Worm (Caenorhabditis elegans) whole organism, late embryonic: Measurements from ENCODE around the gene Y45F10A.7.

Experiments used
- C08G9.2 ChIP-seq: sonication (generic microtip); optimal IDR thresholded peaks from 2 replicates; lab custom pipeline; 2016; ENCODE audit warnings: mild to moderate bottlenecking, missing genetic modification characterization, moderate library complexity, missing compliant biosample characterization
- C38D4.7 ChIP-seq: fragments of 200-800 bp; sonication (Bioruptor generic); optimal IDR thresholded peaks from 2 replicates; lab custom pipeline; 2018; ENCODE audit warnings: mild to moderate bottlenecking, missing genetic modification characterization, moderate library complexity, missing compliant biosample characterization
- F13H6.1 ChIP-seq: sonication (generic microtip); optimal IDR thresholded peaks from 2 replicates; lab custom pipeline; 2016; ENCODE audit warnings: missing genetic modification characterization, missing compliant biosample characterization
- K02D7.2 ChIP-seq: sonication (generic microtip); optimal IDR thresholded peaks from 2 replicates; lab custom pipeline; 2017; ENCODE audit warnings: mild to moderate bottlenecking, missing genetic modification characterization, missing compliant biosample characterization
- T23F11.4 ChIP-seq: fragments of 200-800 bp; sonication (Bioruptor generic); optimal IDR thresholded peaks from 2 replicates; lab custom pipeline; 2018; ENCODE audit warnings: mild to moderate bottlenecking, missing genetic modification characterization, missing compliant biosample characterization
- Y22D7AL.16 ChIP-seq: sonication (generic microtip); optimal IDR thresholded peaks from 2 replicates; lab custom pipeline; 2016; ENCODE audit warnings: missing genetic modification characterization, missing compliant biosample characterization
- ahr-1 ChIP-seq: sonication (generic microtip); optimal IDR thresholded peaks from 2 replicates; lab custom pipeline; 2016; ENCODE audit warnings: missing genetic modification characterization, missing compliant biosample characterization
- ama-1 ChIP-seq: fragments of 150-350 bp; optimal IDR thresholded peaks from 2 replicates; lab custom pipeline; 2014
- ceh-18 ChIP-seq: sonication (generic microtip); optimal IDR thresholded peaks from 2 replicates; lab custom pipeline; 2016; ENCODE audit warnings: missing genetic modification characterization, missing compliant biosample characterization
- ceh-19 ChIP-seq: fragments of 200-800 bp; sonication (Bioruptor generic); optimal IDR thresholded peaks from 2 replicates; lab custom pipeline; 2018; ENCODE audit warnings: mild to moderate bottlenecking, missing genetic modification characterization, missing compliant biosample characterization
- ceh-2 ChIP-seq: sonication (generic microtip); optimal IDR thresholded peaks from 2 replicates; lab custom pipeline; 2016; ENCODE audit warnings: missing genotype, missing genetic modification characterization, missing compliant biosample characterization
- ceh-22 ChIP-seq: sonication (generic microtip); optimal IDR thresholded peaks from 2 replicates; lab custom pipeline; 2017; ENCODE audit warnings: missing biosample characterization, missing genetic modification characterization
- ceh-24 ChIP-seq: sonication (generic microtip); optimal IDR thresholded peaks from 2 replicates; lab custom pipeline; 2016; ENCODE audit warnings: mild to moderate bottlenecking, missing genetic modification characterization, missing compliant biosample characterization
- ceh-30 ChIP-seq: fragments of 150-350 bp; optimal IDR thresholded peaks from 2 replicates; lab custom pipeline; 2014; ENCODE audit warnings: missing biosample characterization, missing genetic modification characterization
- ceh-48 ChIP-seq: sonication (generic microtip); optimal IDR thresholded peaks from 2 replicates; lab custom pipeline; 2016; ENCODE audit warnings: missing genetic modification characterization, inconsistent platforms, missing compliant biosample characterization
- ceh-6 ChIP-seq: fragments of 200-800 bp; sonication (Bioruptor generic); optimal IDR thresholded peaks from 2 replicates; lab custom pipeline; 2018; ENCODE audit warnings: mild to moderate bottlenecking, missing genetic modification characterization, missing compliant biosample characterization
- dmd-4 ChIP-seq: sonication (generic microtip); optimal IDR thresholded peaks from 2 replicates; lab custom pipeline; 2016; ENCODE audit warnings: borderline replicate concordance, missing genetic modification characterization, missing compliant biosample characterization
- dve-1 ChIP-seq: sonication (generic microtip); optimal IDR thresholded peaks from 2 replicates; lab custom pipeline; 2017; ENCODE audit warnings: antibody characterized with exemption, mild to moderate bottlenecking, missing genetic modification characterization, missing compliant biosample characterization
- ets-4 ChIP-seq: sonication (generic microtip); optimal IDR thresholded peaks from 2 replicates; lab custom pipeline; 2016; ENCODE audit warnings: missing genetic modification characterization, missing compliant biosample characterization
- fax-1 ChIP-seq: sonication (generic microtip); optimal IDR thresholded peaks from 2 replicates; lab custom pipeline; 2016; ENCODE audit warnings: missing genotype, missing genetic modification characterization, missing compliant biosample characterization
- fkh-6 ChIP-seq: sonication (generic microtip); optimal IDR thresholded peaks from 2 replicates; lab custom pipeline; 2016; ENCODE audit warnings: missing genetic modification characterization, missing compliant biosample characterization
- gmeb-2 ChIP-seq: sonication (generic microtip); optimal IDR thresholded peaks from 2 replicates; lab custom pipeline; 2016; ENCODE audit warnings: missing genetic modification characterization, inconsistent platforms, missing compliant biosample characterization
- hlh-15 ChIP-seq: sonication (generic microtip); optimal IDR thresholded peaks from 2 replicates; lab custom pipeline; 2016; ENCODE audit warnings: missing genetic modification characterization, missing compliant biosample characterization
- hlh-30 ChIP-seq: sonication (generic microtip); optimal IDR thresholded peaks from 2 replicates; lab custom pipeline; 2017; ENCODE audit warnings: antibody characterized with exemption, missing genetic modification characterization, missing compliant biosample characterization; ENCODE audit not compliant: insufficient read depth
- hlh-8 ChIP-seq: sonication (generic microtip); optimal IDR thresholded peaks from 2 replicates; lab custom pipeline; 2016; ENCODE audit warnings: missing genotype, missing genetic modification characterization, missing compliant biosample characterization
- lin-11 ChIP-seq: fragments of 200-800 bp; sonication (Bioruptor generic); optimal IDR thresholded peaks from 2 replicates; lab custom pipeline; 2018; ENCODE audit warnings: mild to moderate bottlenecking, missing genetic modification characterization, missing compliant biosample characterization
- nfya-1 ChIP-seq: sonication (generic microtip); optimal IDR thresholded peaks from 2 replicates; lab custom pipeline; 2017; ENCODE audit warnings: missing genetic modification characterization, mild to moderate bottlenecking, missing compliant biosample characterization, antibody characterized with exemption, moderate library complexity
- npax-4 ChIP-seq: sonication (generic microtip); optimal IDR thresholded peaks from 2 replicates; lab custom pipeline; 2016; ENCODE audit warnings: missing genetic modification characterization, missing compliant biosample characterization
- odd-2 ChIP-seq: sonication (generic microtip); optimal IDR thresholded peaks from 2 replicates; lab custom pipeline; 2017; ENCODE audit warnings: antibody characterized with exemption, mild to moderate bottlenecking, missing genetic modification characterization, missing compliant biosample characterization
- pag-3 ChIP-seq: sonication (generic microtip); optimal IDR thresholded peaks from 2 replicates; lab custom pipeline; 2016; ENCODE audit warnings: missing compliant biosample characterization, missing genetic modification characterization, borderline replicate concordance
- pat-9 ChIP-seq: fragments of 200-800 bp; sonication (Bioruptor generic); optimal IDR thresholded peaks from 2 replicates; lab custom pipeline; 2018; ENCODE audit warnings: mild to moderate bottlenecking, missing genetic modification characterization, moderate library complexity, missing compliant biosample characterization
- pha-4 ChIP-seq: fragments of 150-350 bp; optimal IDR thresholded peaks from 2 replicates; lab custom pipeline; 2018; ENCODE audit warnings: missing biosample characterization, missing genetic modification reagents, missing genetic modification characterization
- pros-1 ChIP-seq: fragments of 150-350 bp; optimal IDR thresholded peaks from 2 replicates; lab custom pipeline; 2014; ENCODE audit warnings: missing biosample characterization, missing genetic modification reagents, missing genetic modification characterization
- rnt-1 ChIP-seq: sonication (generic microtip); optimal IDR thresholded peaks from 2 replicates; lab custom pipeline; 2016; ENCODE audit warnings: missing genetic modification characterization, missing compliant biosample characterization
- sox-2 ChIP-seq: fragments of 200-800 bp; sonication (Bioruptor generic); IDR thresholded peaks from 2 replicates; pipeline ENCODE4 v1.3.6; 2022; ENCODE audit warnings: missing genetic modification reagents, missing genetic modification characterization, missing compliant biosample characterization
- syd-9 ChIP-seq: sonication (generic microtip); optimal IDR thresholded peaks from 2 replicates; lab custom pipeline; 2016; ENCODE audit warnings: mild to moderate bottlenecking, missing genetic modification characterization, moderate library complexity, missing compliant biosample characterization
- ttx-3 ChIP-seq: sonication (generic microtip); optimal IDR thresholded peaks from 2 replicates; lab custom pipeline; 2016; ENCODE audit warnings: missing genetic modification reagents, missing genetic modification characterization, missing compliant biosample characterization
- unc-3 ChIP-seq, 2 experiments: fragments of 200-800 bp in 1 of 2; sonication (Bioruptor generic) in 1 of 2; sonication (generic microtip) in 1 of 2; conservative IDR thresholded peaks in 1 of 2; optimal IDR thresholded peaks in 1 of 2; 2 replicates each; pipeline versions ENCODE4 v1.3.6 to Lab custom; 2016 to 2022; ENCODE audit warnings: missing compliant biosample characterization in 2 of 2, missing genetic modification characterization in 2 of 2, missing genetic modification reagents in 1 of 2
- unc-55 ChIP-seq: sonication (generic microtip); optimal IDR thresholded peaks from 2 replicates; lab custom pipeline; 2017; ENCODE audit warnings: missing biosample characterization, missing genetic modification reagents, missing genetic modification characterization
- unc-86 ChIP-seq: sonication (generic microtip); optimal IDR thresholded peaks from 2 replicates; lab custom pipeline; 2016; ENCODE audit warnings: missing genetic modification characterization, missing compliant biosample characterization
- zip-5 ChIP-seq: sonication (generic microtip); optimal IDR thresholded peaks from 2 replicates; lab custom pipeline; 2016; ENCODE audit warnings: missing genetic modification characterization, missing compliant biosample characterization
- ztf-16 ChIP-seq: sonication (generic microtip); optimal IDR thresholded peaks from 2 replicates; lab custom pipeline; 2017; ENCODE audit warnings: missing genetic modification characterization, missing compliant biosample characterization

The Y45F10A.7 gene

DNA sequence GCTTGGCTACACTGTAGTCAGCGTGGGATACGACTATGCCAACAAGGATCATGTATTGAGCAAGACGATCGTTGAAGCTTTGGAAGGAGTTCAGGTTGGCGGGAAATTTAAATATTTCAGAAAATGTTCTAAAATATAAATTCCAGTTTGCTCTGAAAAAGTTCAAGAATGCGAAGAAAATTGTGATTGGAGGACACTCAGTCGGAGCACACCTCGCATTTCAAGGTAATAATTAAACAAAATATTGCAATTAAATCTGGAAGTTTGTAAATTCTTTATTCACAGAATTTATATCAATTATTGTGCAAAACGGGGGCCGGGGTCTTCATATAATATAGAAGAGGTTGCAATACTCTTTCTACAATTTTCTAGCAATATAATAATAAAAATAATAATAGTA lies 17.7 kb downstream of the Y45F10A.7 start:
- TF ChIP-seq ceh-48 (tag; lab: Kevin White, UChicago) (no peak), Y22D7AL.16 (tag; lab: Kevin White, UChicago) (no peak), ets-4 (tag; lab: Kevin White, UChicago) (no peak), npax-4 (tag; lab: Kevin White, UChicago) (no peak), dmd-4 (tag; lab: Kevin White, UChicago) (no peak), dve-1 (tag; lab: Kevin White, UChicago) (no peak), hlh-15 (tag; lab: Kevin White, UChicago) (no peak), K02D7.2 (no peak), fax-1 (no peak), ama-1 (lab: Kevin White, UChicago) (no peak), ceh-19 (GFP tag; lab: Kevin White, UChicago) (no peak), F13H6.1 (tag; lab: Kevin White, UChicago) (no peak), rnt-1 (tag; lab: Kevin White, UChicago) (no peak), hlh-8 (tag; lab: Kevin White, UChicago) (no peak)

DNA sequence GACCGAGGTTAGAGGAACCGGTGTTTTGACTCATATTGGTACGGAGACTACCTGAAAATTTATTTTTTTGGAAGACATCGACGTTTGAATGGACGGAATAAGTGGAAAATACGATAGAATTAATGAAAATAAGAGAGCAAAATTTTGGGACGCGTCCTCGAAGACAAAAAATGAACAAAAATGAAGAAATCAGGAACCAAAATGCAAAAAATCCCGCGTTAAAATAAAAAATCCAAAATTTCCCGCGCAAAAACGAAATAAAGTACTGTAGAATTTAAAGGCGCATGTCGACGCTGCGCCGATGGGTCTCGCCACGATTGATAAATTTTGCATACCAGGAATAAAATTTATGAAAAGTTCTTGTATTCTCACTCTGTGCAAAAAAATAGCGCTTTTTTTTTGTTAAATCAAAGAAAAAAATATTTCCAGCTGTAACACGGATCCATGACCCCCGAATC lies 19.8 kb downstream of the Y45F10A.7 start, which contains the start of gene puf-3:
TSS of gene puf-3 (minus strand) at position 51 of the 458 bp plus-strand sequence.
- TF ChIP-seq ceh-6 (GFP tag; lab: Kevin White, UChicago) (no peak), pha-4 (no peak), Y22D7AL.16 (tag; lab: Kevin White, UChicago) (no peak), hlh-8 (tag; lab: Kevin White, UChicago) (no peak), odd-2 (tag; lab: Kevin White, UChicago) (no peak), hlh-30 (tag; lab: Kevin White, UChicago) (no peak), pag-3 (tag; lab: Kevin White, UChicago) (no peak), zip-5 (tag; lab: Kevin White, UChicago) (no peak)

DNA sequence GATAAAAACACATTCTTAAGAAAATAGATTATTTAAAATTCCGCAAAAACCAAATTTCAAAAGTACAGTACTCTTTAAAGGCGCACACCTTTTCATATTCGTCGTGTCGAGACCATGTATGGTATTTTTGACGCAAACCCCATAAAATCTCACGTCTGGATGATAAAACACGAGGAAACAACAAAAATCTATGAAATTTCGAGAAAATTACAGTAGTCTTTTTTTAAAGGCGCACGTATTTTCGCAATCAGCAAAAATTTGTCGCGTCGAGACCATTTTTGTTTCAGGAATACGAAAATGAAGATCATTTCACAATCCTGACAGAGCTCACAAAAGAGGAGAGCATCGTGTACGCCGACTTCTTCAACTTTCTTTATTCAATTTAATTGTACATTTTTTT lies 20.6 kb downstream of the Y45F10A.7 start:
- TF ChIP-seq ceh-22 (tag; lab: Kevin White, UChicago) (no peak), gmeb-2 (tag; lab: Kevin White, UChicago) (no peak), pros-1 (tag; lab: Kevin White, UChicago) (no peak), fkh-6 (tag; lab: Kevin White, UChicago) (no peak), C38D4.7 (GFP tag; lab: Kevin White, UChicago) (no peak), syd-9 (tag; lab: Kevin White, UChicago) (no peak), unc-3 (GFP tag; conservative IDR thresholded peaks at IDR 0.05; lab: Robert Waterston, UW) (no peak), unc-3 (tag; optimal IDR thresholded peaks at IDR 0.05; lab: Kevin White, UChicago) (no peak), pat-9 (tag; lab: Kevin White, UChicago) (no peak), sox-2 (GFP tag; lab: Robert Waterston, UW) (no peak), fax-1 (no peak), ahr-1 (tag; lab: Kevin White, UChicago) (no peak), unc-55 (GFP tag; lab: Kevin White, UChicago) (no peak), lin-11 (no peak), nfya-1 (tag; lab: Kevin White, UChicago) (no peak), ztf-16 (no peak), C08G9.2 (tag; lab: Kevin White, UChicago) (no peak), zip-5 (tag; lab: Kevin White, UChicago) (no peak), ceh-2 (tag; lab: Kevin White, UChicago) (no peak), ama-1 (lab: Kevin White, UChicago) (no peak)

DNA sequence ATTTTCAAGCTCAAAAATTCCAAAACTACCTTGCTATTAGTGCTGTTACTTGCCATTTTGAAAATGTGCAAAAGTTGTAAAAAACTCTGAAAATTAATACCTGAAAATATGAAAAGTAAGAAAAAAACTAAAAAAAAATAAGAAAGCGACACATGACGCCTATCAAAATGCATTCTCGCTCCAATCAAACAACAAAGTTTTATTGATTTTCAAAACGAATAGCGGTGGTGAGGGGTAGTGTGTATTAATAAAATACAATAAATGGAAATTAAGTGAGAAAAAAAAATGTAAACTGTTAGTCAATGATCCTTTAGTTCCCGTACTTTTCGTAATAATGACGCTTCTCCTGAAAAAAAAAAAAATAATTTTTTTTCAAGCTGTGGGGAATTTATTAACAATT lies 29.4 kb downstream of the Y45F10A.7 start, which contains the start of gene dcap-2:
TSS of gene dcap-2 (minus strand) at position 86 of the 400 bp plus-strand sequence.
- TF ChIP-seq T23F11.4 (GFP tag; lab: Kevin White, UChicago) (no peak), ceh-18 (tag; lab: Kevin White, UChicago) (no peak), ttx-3 (tag; lab: Kevin White, UChicago) (no peak), ceh-22 (tag; lab: Kevin White, UChicago) (no peak), zip-5 (tag; lab: Kevin White, UChicago) (no peak), ama-1 (lab: Kevin White, UChicago) (no peak), rnt-1 (tag; lab: Kevin White, UChicago) (no peak), ceh-48 (tag; lab: Kevin White, UChicago) (peak; percentile 73), ceh-30 (tag; lab: Kevin White, UChicago) (no peak), C38D4.7 (GFP tag; lab: Kevin White, UChicago) (no peak), Y22D7AL.16 (tag; lab: Kevin White, UChicago) (no peak), ceh-24 (tag; lab: Kevin White, UChicago) (no peak), nfya-1 (tag; lab: Kevin White, UChicago) (peak; percentile 5), unc-86 (tag; lab: Kevin White, UChicago) (no peak), K02D7.2 (no peak), C08G9.2 (tag; lab: Kevin White, UChicago) (no peak)
